Worm (Caenorhabditis elegans) whole organism, L1 larva: Measurements from ENCODE around the gene klf-3.

Experiments
- F16B12.6 ChIP-seq: fragments of 150-350 bp; optimal IDR thresholded peaks from 2 replicates; lab custom pipeline; 2014; ENCODE audit warnings: missing biosample characterization, missing genetic modification characterization
- ama-1 ChIP-seq: fragments of 150-350 bp; optimal IDR thresholded peaks from 2 replicates; lab custom pipeline; 2014
- fos-1 ChIP-seq: fragments of 150-350 bp; optimal IDR thresholded peaks from 2 replicates; lab custom pipeline; 2014; ENCODE audit warnings: missing biosample characterization, missing genetic modification characterization
- mdl-1 ChIP-seq, 2 experiments: fragments of 150-350 bp; optimal IDR thresholded peaks; 2 replicates each; lab custom pipeline; 2014 to 2017; ENCODE audit warnings: missing biosample characterization in 2 of 2, missing genetic modification characterization in 2 of 2, inconsistent platforms in 1 of 2
- snpc-4 ChIP-seq: fragments of 150-350 bp; optimal IDR thresholded peaks from 2 replicates; lab custom pipeline; 2014; ENCODE audit warnings: missing biosample characterization, missing genetic modification characterization
- sptf-1 ChIP-seq: fragments of 150-350 bp; optimal IDR thresholded peaks from 2 replicates; lab custom pipeline; 2014; ENCODE audit warnings: missing biosample characterization, missing genetic modification characterization
- unc-130 ChIP-seq: fragments of 150-350 bp; optimal IDR thresholded peaks from 2 replicates; lab custom pipeline; 2017; ENCODE audit warnings: missing biosample characterization, missing genetic modification characterization, inconsistent platforms
- ztf-11 ChIP-seq, 2 experiments: sonication (generic microtip); optimal IDR thresholded peaks; 2 replicates each; lab custom pipeline; 2016 to 2017; ENCODE audit warnings: missing genetic modification characterization in 2 of 2, missing biosample characterization in 1 of 2, missing compliant biosample characterization in 1 of 2

DNA sequence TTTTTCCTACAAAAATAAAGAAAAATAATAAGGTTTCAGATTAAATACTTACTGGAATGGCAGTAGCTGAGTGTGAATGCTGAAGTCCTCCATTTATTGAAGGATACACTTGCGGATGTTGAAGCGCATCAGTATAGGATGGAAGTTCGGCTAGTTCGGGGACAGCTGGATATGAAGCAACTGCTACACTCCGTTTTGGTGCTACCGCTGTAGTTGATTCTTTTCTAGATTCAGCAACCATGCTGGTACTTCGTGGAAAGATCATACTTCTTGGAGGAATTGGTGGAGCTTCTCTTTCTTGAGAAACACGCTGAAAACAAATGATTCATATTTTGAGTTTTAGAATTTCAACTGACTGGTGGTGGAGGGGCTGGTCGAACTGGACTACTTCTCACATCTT, 8.1 kb upstream of the klf-3 start:
- TF ChIP-seq ztf-11 (tag; optimal IDR thresholded peaks at IDR 0.05; lab: Kevin White, UChicago) = no peak
- no peak for TF ChIP-seq mdl-1 (tag; optimal IDR thresholded peaks at IDR 0.05; lab: Kevin White, UChicago)
- no peak for TF ChIP-seq snpc-4
- no peak for TF ChIP-seq sptf-1 (tag; lab: Kevin White, UChicago)
- no peak for TF ChIP-seq ama-1 (lab: Kevin White, UChicago)
- no peak for TF ChIP-seq F16B12.6 (tag; lab: Kevin White, UChicago)
- TF ChIP-seq unc-130 (tag; lab: Kevin White, UChicago) = no peak
- no peak for TF ChIP-seq fos-1
